Fruit fly (Drosophila melanogaster): ENCODE results near the gene GABA-B-R1.

GABA-B-R1 gene

dm6 chr2L:14995594-14996463, 20.3 kb upstream of the GABA-B-R1 start (continued):
- TF ChIP-seq Met (GFP tag; optimal IDR thresholded peaks at IDR 0.05) (peak; percentile 83), CG3919 (GFP tag; optimal IDR thresholded peaks at IDR 0.05) (peak; percentile 94), cyc (GFP tag; optimal IDR thresholded peaks at IDR 0.05) (peak; percentile 77), CG6163 (GFP tag; IDR thresholded peaks at IDR 0.05) (peak; percentile 97), CG8319 (GFP tag; optimal IDR thresholded peaks at IDR 0.05) (peak; percentile 86), ss (GFP tag; optimal IDR thresholded peaks at IDR 0.05) (peak; percentile 97), CG34406 (GFP tag; optimal IDR thresholded peaks at IDR 0.05) (peak; percentile 96), topi (GFP tag; optimal IDR thresholded peaks at IDR 0.05) (peak; percentile 70), vri (GFP tag; optimal IDR thresholded peaks at IDR 0.05) (peak; percentile 90), Eip78C (GFP tag) (peak; percentile 98), fd85E (GFP tag; optimal IDR thresholded peaks at IDR 0.05) (peak; percentile 63), salr (GFP tag; optimal IDR thresholded peaks at IDR 0.05) (peak; percentile 87 to 88), Ets96B (tag; optimal IDR thresholded peaks at IDR 0.05) (peak; percentile 98), CG11902 (GFP tag; optimal IDR thresholded peaks at IDR 0.05) (peak; percentile 83), esn (GFP tag; optimal IDR thresholded peaks at IDR 0.05) (peak; percentile 86), Sox15 (GFP tag; optimal IDR thresholded peaks at IDR 0.05) (peak; percentile 83), CG11762 (GFP tag; optimal IDR thresholded peaks at IDR 0.05; ENCODE audit: insufficient read depth) (peak; percentile 92), svp (GFP tag) (peak; percentile 85)

- TF ChIP-seq Lpt (GFP tag; optimal IDR thresholded peaks at IDR 0.05) = no peak
- peak; percentile 20; the same call in 1 of the 2 replicates for TF ChIP-seq CG15336 (GFP tag; IDR thresholded peaks at IDR 0.05)
- no peak for TF ChIP-seq CG11762 (GFP tag; optimal IDR thresholded peaks at IDR 0.05; ENCODE audit: insufficient read depth)
- TF ChIP-seq CG6808 (GFP tag; optimal IDR thresholded peaks at IDR 0.05) = peak; percentile 7
- TF ChIP-seq vri (GFP tag; optimal IDR thresholded peaks at IDR 0.05) = peak; percentile 34
- TF ChIP-seq CG16779 (tag; optimal IDR thresholded peaks at IDR 0.05) = no peak
- no peak for TF ChIP-seq spab (GFP tag; optimal IDR thresholded peaks at IDR 0.05)
- peak; percentile 21 for TF ChIP-seq CG1621 (tag; optimal IDR thresholded peaks at IDR 0.05)
- TF ChIP-seq eg (GFP tag; IDR thresholded peaks at IDR 0.05) = peak; percentile 51
- TF ChIP-seq acj6 (GFP tag; optimal IDR thresholded peaks at IDR 0.05) = no peak
- no peak for TF ChIP-seq CG11294 (GFP tag; IDR thresholded peaks at IDR 0.05)
- no peak for TF ChIP-seq Hr4 (GFP tag; optimal IDR thresholded peaks at IDR 0.05)
- TF ChIP-seq fkh (GFP tag; optimal IDR thresholded peaks at IDR 0.05) = no peak
- peak; percentile 3 for TF ChIP-seq Ets96B (tag; optimal IDR thresholded peaks at IDR 0.05)
- TF ChIP-seq CG11902 (GFP tag; optimal IDR thresholded peaks at IDR 0.05) = no peak
- no peak for TF ChIP-seq CG10631 (GFP tag; optimal IDR thresholded peaks at IDR 0.05)
- no peak for TF ChIP-seq CG4318 (GFP tag; optimal IDR thresholded peaks at IDR 0.05)
- peak; percentile 56 for TF ChIP-seq dsx (GFP tag; optimal IDR thresholded peaks at IDR 0.05; ENCODE audit: poor library complexity, severe bottlenecking)
- TF ChIP-seq CG9139 (GFP tag; optimal IDR thresholded peaks at IDR 0.05) = peak; percentile 60
- peak; percentile 61 to 66 for TF ChIP-seq ss (GFP tag; optimal IDR thresholded peaks at IDR 0.05)
- TF ChIP-seq Eip78C (GFP tag) = peak; percentile 66
- peak; percentile 24 for TF ChIP-seq Blimp-1 (GFP tag; optimal IDR thresholded peaks at IDR 0.05)
- TF ChIP-seq Eip75B (GFP tag; optimal IDR thresholded peaks at IDR 0.05) = no peak
- no peak for TF ChIP-seq fd85E (GFP tag; optimal IDR thresholded peaks at IDR 0.05)
- TF ChIP-seq CG6163 (GFP tag; IDR thresholded peaks at IDR 0.05) = peak; percentile 62
- no peak for TF ChIP-seq CG7368 (GFP tag; optimal IDR thresholded peaks at IDR 0.05)
- no peak for TF ChIP-seq CG3919 (GFP tag; optimal IDR thresholded peaks at IDR 0.05)
Observed at dm6 chr2L:14997370-14997769, 18.8 kb upstream of the GABA-B-R1 start, which contains the start of gene mol. mol (minus strand) TSS chr2L:14997559.

- no peak for TF ChIP-seq Eip93F (GFP tag; optimal IDR thresholded peaks at IDR 0.05)
- no peak for TF ChIP-seq CG1621 (tag; optimal IDR thresholded peaks at IDR 0.05)
Observed at dm6 chr2L:15000360-15000759, 15.8 kb upstream of the GABA-B-R1 start.

Measured in whole organism, prepupa.